Worm (Caenorhabditis elegans): ENCODE data around the gene txt-12.

DNA sequence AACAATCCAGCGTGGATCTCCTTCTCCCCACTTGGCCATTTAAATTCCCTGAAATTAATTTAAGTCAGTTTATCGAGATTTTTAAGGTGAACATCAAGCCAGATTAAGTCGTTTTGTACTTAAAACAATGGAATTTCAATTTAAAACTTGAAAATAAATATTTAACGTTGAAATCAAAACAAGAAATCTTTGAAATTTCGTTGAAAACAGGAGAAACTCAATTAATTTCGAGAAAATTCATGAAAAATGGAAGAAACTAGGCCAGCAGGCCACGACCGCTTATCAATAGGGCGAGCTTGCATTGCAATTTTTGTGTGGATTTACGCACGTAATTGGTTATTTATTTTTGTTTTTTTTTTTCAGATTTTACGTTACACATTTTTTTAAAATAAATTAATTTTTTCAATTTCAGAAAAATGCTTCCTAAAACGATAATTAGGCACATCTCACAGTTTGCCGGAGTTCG lies 7.4 kb upstream of the txt-12 start, which contains the start of the genes ahsa-1 and C01G10.7:
- peak; percentile 72 for TF ChIP-seq duxl-1 (tag; optimal IDR thresholded peaks at IDR 0.05; ENCODE audit: poor library complexity)
- TF ChIP-seq ceh-20 (GFP tag; IDR thresholded peaks at IDR 0.05) = peak; percentile 67; the same call in 1 of the 2 replicates
- TF ChIP-seq pqm-1 (tag; optimal IDR thresholded peaks at IDR 0.05) = peak; percentile 72
- no peak for TF ChIP-seq ama-1 (optimal IDR thresholded peaks at IDR 0.05)

Measured in whole organism, L4 larva.